Worm (Caenorhabditis elegans): ENCODE results near the gene clec-141.

Gene clec-141

ce11 chrII:5358137-5358745 lies 49.2 kb downstream of the clec-141 start, which contains the start of the genes F09E5.11 and bmy-1 (continued):
- TF ChIP-seq ceh-32 (tag; optimal IDR thresholded peaks at IDR 0.05; ENCODE audit: poor library complexity), result no peak
